Worm (Caenorhabditis elegans) whole organism, late embryonic: ENCODE results near the gene F56C4.4.

Experiments
- C08G9.2 ChIP-seq: sonication (generic microtip); optimal IDR thresholded peaks from 2 replicates; lab custom pipeline; 2016; ENCODE audit warnings: mild to moderate bottlenecking, missing genetic modification characterization, moderate library complexity, missing compliant biosample characterization
- K02D7.2 ChIP-seq: sonication (generic microtip); optimal IDR thresholded peaks from 2 replicates; lab custom pipeline; 2017; ENCODE audit warnings: mild to moderate bottlenecking, missing genetic modification characterization, missing compliant biosample characterization
- ama-1 ChIP-seq: fragments of 150-350 bp; optimal IDR thresholded peaks from 2 replicates; lab custom pipeline; 2014
- ceh-14 ChIP-seq: sonication (generic microtip); optimal IDR thresholded peaks from 2 replicates; lab custom pipeline; 2016; ENCODE audit warnings: missing genotype, missing genetic modification characterization, missing compliant biosample characterization
- ceh-2 ChIP-seq: sonication (generic microtip); optimal IDR thresholded peaks from 2 replicates; lab custom pipeline; 2016; ENCODE audit warnings: missing genotype, missing genetic modification characterization, missing compliant biosample characterization
- ceh-34 ChIP-seq: sonication (generic microtip); optimal IDR thresholded peaks from 2 replicates; lab custom pipeline; 2016; ENCODE audit warnings: mild to moderate bottlenecking, missing genetic modification characterization, missing compliant biosample characterization
- ceh-6 ChIP-seq: fragments of 200-800 bp; sonication (Bioruptor generic); optimal IDR thresholded peaks from 2 replicates; lab custom pipeline; 2018; ENCODE audit warnings: mild to moderate bottlenecking, missing genetic modification characterization, missing compliant biosample characterization
- ceh-9 ChIP-seq: sonication (generic microtip); optimal IDR thresholded peaks from 2 replicates; lab custom pipeline; 2016; ENCODE audit warnings: mild to moderate bottlenecking, missing genetic modification characterization, inconsistent platforms, missing compliant biosample characterization
- dmd-4 ChIP-seq: sonication (generic microtip); optimal IDR thresholded peaks from 2 replicates; lab custom pipeline; 2016; ENCODE audit warnings: borderline replicate concordance, missing genetic modification characterization, missing compliant biosample characterization
- elt-2 ChIP-seq: sonication (generic microtip); optimal IDR thresholded peaks from 2 replicates; lab custom pipeline; 2016; ENCODE audit warnings: missing genetic modification reagents, missing genetic modification characterization, missing compliant biosample characterization
- elt-4 ChIP-seq: sonication (generic microtip); optimal IDR thresholded peaks from 2 replicates; lab custom pipeline; 2016; ENCODE audit warnings: missing genetic modification characterization, missing compliant biosample characterization
- fax-1 ChIP-seq: sonication (generic microtip); optimal IDR thresholded peaks from 2 replicates; lab custom pipeline; 2016; ENCODE audit warnings: missing genotype, missing genetic modification characterization, missing compliant biosample characterization
- fkh-6 ChIP-seq: sonication (generic microtip); optimal IDR thresholded peaks from 2 replicates; lab custom pipeline; 2016; ENCODE audit warnings: missing genetic modification characterization, missing compliant biosample characterization
- gmeb-2 ChIP-seq: sonication (generic microtip); optimal IDR thresholded peaks from 2 replicates; lab custom pipeline; 2016; ENCODE audit warnings: missing genetic modification characterization, inconsistent platforms, missing compliant biosample characterization
- hlh-13 ChIP-seq: fragments of 200-800 bp; sonication (Bioruptor generic); optimal IDR thresholded peaks from 2 replicates; lab custom pipeline; 2018; ENCODE audit warnings: mild to moderate bottlenecking, missing genetic modification characterization, missing compliant biosample characterization
- hlh-30 ChIP-seq: sonication (generic microtip); optimal IDR thresholded peaks from 2 replicates; lab custom pipeline; 2017; ENCODE audit warnings: antibody characterized with exemption, missing genetic modification characterization, missing compliant biosample characterization; ENCODE audit not compliant: insufficient read depth
- hlh-6 ChIP-seq: sonication (generic microtip); optimal IDR thresholded peaks from 2 replicates; lab custom pipeline; 2016; ENCODE audit warnings: missing genotype, missing genetic modification characterization, missing compliant biosample characterization
- hlh-8 ChIP-seq: sonication (generic microtip); optimal IDR thresholded peaks from 2 replicates; lab custom pipeline; 2016; ENCODE audit warnings: missing genotype, missing genetic modification characterization, missing compliant biosample characterization
- mec-3 ChIP-seq: sonication (generic microtip); optimal IDR thresholded peaks from 2 replicates; lab custom pipeline; 2016; ENCODE audit warnings: borderline replicate concordance, missing genetic modification characterization, missing compliant biosample characterization
- nfya-1 ChIP-seq: sonication (generic microtip); optimal IDR thresholded peaks from 2 replicates; lab custom pipeline; 2017; ENCODE audit warnings: missing genetic modification characterization, mild to moderate bottlenecking, missing compliant biosample characterization, antibody characterized with exemption, moderate library complexity
- nhr-11 ChIP-seq: fragments of 150-350 bp; optimal IDR thresholded peaks from 2 replicates; lab custom pipeline; 2014; ENCODE audit warnings: missing biosample characterization, missing genetic modification characterization
- pag-3 ChIP-seq: sonication (generic microtip); optimal IDR thresholded peaks from 2 replicates; lab custom pipeline; 2016; ENCODE audit warnings: missing compliant biosample characterization, missing genetic modification characterization, borderline replicate concordance
- pha-4 ChIP-seq: fragments of 150-350 bp; optimal IDR thresholded peaks from 2 replicates; lab custom pipeline; 2018; ENCODE audit warnings: missing biosample characterization, missing genetic modification reagents, missing genetic modification characterization
- ref-2 ChIP-seq: sonication (generic microtip); optimal IDR thresholded peaks from 2 replicates; lab custom pipeline; 2016; ENCODE audit warnings: missing genetic modification characterization, missing compliant biosample characterization
- sox-4 ChIP-seq: sonication (generic microtip); optimal IDR thresholded peaks from 2 replicates; lab custom pipeline; 2017; ENCODE audit warnings: mild to moderate bottlenecking, missing genetic modification characterization, inconsistent platforms, missing compliant biosample characterization
- tbx-2 ChIP-seq: sonication (generic microtip); optimal IDR thresholded peaks from 2 replicates; lab custom pipeline; 2016; ENCODE audit warnings: missing genetic modification characterization, missing compliant biosample characterization
- ttx-3 ChIP-seq: sonication (generic microtip); optimal IDR thresholded peaks from 2 replicates; lab custom pipeline; 2016; ENCODE audit warnings: missing genetic modification reagents, missing genetic modification characterization, missing compliant biosample characterization
- unc-42 ChIP-seq: sonication (generic microtip); optimal IDR thresholded peaks from 2 replicates; lab custom pipeline; 2016; ENCODE audit warnings: missing genotype, missing genetic modification characterization, missing compliant biosample characterization
- unc-55 ChIP-seq: sonication (generic microtip); optimal IDR thresholded peaks from 2 replicates; lab custom pipeline; 2017; ENCODE audit warnings: missing biosample characterization, missing genetic modification reagents, missing genetic modification characterization
- ztf-16 ChIP-seq: sonication (generic microtip); optimal IDR thresholded peaks from 2 replicates; lab custom pipeline; 2017; ENCODE audit warnings: missing genetic modification characterization, missing compliant biosample characterization

The F56C4.4 gene

DNA sequence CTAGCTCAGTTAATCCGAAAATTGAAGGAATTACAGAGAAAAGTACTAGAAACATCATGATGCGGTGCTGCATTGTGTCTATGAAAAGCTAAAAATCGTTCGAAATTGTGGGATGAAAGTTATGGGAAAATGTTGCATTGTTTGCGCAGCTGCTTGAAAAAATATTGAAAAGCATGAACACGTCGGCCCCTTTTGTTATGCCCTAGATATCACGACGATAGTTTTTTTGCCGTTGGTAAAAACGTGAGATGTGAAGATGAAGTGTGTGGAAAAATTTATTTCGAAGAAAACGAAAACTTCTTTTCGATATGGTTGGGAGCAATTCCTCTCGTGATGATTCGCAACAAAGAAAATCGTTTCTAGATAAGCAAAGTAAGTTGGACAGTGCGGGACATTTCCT, 40.4 kb downstream of the F56C4.4 start, which contains the start of the genes C43F9.5 and nkb-2:
TSS of gene C43F9.5 (minus strand) at position 101 of the 400 bp plus-strand sequence.
TSS of gene nkb-2 (plus strand) at position 277 of the 400 bp plus-strand sequence.
- no peak for TF ChIP-seq tbx-2 (tag; lab: Kevin White, UChicago)
- TF ChIP-seq hlh-8, result no peak
- no peak for TF ChIP-seq ceh-2 (tag; lab: Kevin White, UChicago)
- TF ChIP-seq ztf-16 (tag; lab: Kevin White, UChicago), result no peak
- TF ChIP-seq elt-4, result no peak
- no peak for TF ChIP-seq gmeb-2
- TF ChIP-seq ttx-3, result no peak
- TF ChIP-seq unc-55 (GFP tag; lab: Kevin White, UChicago), result no peak
- no peak for TF ChIP-seq nfya-1 (tag; lab: Kevin White, UChicago)
- TF ChIP-seq C08G9.2 (tag; lab: Kevin White, UChicago), result no peak
- TF ChIP-seq hlh-13, result no peak
- no peak for TF ChIP-seq sox-4 (tag; lab: Kevin White, UChicago)
- TF ChIP-seq pha-4, result no peak
- no peak for TF ChIP-seq ref-2 (tag; lab: Kevin White, UChicago)

DNA sequence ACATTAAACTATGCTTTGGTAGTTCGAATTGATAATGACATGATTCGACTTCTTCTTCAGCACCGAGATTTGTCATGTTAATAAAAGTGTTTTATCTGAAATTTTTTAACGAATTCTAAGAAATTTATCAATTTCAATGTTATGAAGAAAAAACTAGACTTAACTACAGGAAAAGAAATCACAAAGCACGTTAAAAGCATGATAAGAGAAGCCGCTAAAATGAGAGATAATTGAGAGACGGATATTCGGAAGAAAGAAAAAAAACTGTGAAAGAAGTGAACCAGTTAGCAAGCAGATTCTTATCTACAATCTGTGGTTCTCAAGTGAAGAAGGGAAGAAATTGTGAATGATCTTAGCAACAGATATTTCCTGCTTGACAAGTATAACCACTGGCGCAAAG, 42.0 kb downstream of the F56C4.4 start, which contains the start of gene C43F9.4:
TSS of gene C43F9.4 (minus strand) at position 101 of the 400 bp plus-strand sequence.
- TF ChIP-seq ceh-6 (GFP tag; lab: Kevin White, UChicago), result no peak

- TF ChIP-seq pag-3 (tag; lab: Kevin White, UChicago), result no peak
- TF ChIP-seq nhr-11 (tag; lab: Kevin White, UChicago), result no peak
- no peak for TF ChIP-seq hlh-30 (tag; lab: Kevin White, UChicago)
- no peak for TF ChIP-seq unc-42 (tag; lab: Kevin White, UChicago)
- no peak for TF ChIP-seq fkh-6 (tag; lab: Kevin White, UChicago)
- TF ChIP-seq ceh-9 (tag; lab: Kevin White, UChicago), result no peak
- no peak for TF ChIP-seq ceh-34
- no peak for TF ChIP-seq C08G9.2 (tag; lab: Kevin White, UChicago)
- TF ChIP-seq hlh-6 (tag; lab: Kevin White, UChicago), result no peak
- TF ChIP-seq dmd-4, result no peak
- TF ChIP-seq ttx-3, result no peak
- no peak for TF ChIP-seq elt-2 (tag; lab: Kevin White, UChicago)
- no peak for TF ChIP-seq ama-1 (lab: Kevin White, UChicago)
- no peak for TF ChIP-seq ceh-14 (tag; lab: Kevin White, UChicago)
- TF ChIP-seq mec-3, result no peak
- no peak for TF ChIP-seq fax-1
- no peak for TF ChIP-seq tbx-2 (tag; lab: Kevin White, UChicago)
- no peak for TF ChIP-seq K02D7.2
Measured at ce11 chrIV:10584237-10584636, 46.8 kb downstream of the F56C4.4 start, which contains the start of gene oac-8. Gene oac-8, plus strand, starts transcription at chrIV:10584537.
